Worm (Caenorhabditis elegans): ENCODE data around the gene citk-2.

DNA sequence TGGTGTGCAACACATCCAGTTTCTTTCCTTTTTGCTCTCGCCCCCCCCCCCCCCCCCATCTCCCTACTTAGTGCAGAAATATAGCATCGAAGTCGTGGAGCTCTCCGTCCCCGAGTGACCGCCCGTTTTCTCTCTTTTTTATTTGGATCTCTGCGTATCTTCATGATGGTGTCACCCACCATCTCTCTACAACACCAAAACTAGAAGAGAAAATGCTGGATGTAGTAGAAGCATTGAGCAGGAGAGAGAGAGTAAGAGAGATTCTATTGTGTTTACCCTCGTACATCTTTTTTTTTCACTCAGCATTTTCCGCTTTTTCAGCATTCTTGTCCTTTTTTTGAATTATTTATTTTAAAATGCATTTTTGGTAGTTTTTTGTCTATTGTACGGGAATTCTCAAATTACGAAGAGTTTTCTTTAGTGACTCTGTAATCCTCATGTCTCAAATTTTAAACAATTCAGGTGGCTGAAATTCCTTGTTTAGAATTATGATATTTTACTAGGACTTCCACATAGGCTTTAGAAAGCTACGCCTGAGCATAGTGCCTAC lies 43.1 kb downstream of the citk-2 start:
- TF ChIP-seq lsl-1 (GFP tag; optimal IDR thresholded peaks at IDR 0.05) (no peak), efl-1 (GFP tag; optimal IDR thresholded peaks at IDR 0.05) (no peak), unc-62 (GFP tag; optimal IDR thresholded peaks at IDR 0.05) (no peak), F57A8.1 (GFP tag; optimal IDR thresholded peaks at IDR 0.05) (no peak), Y53G8AR.9 (GFP tag; conservative IDR thresholded peaks at IDR 0.05) (no peak)

All from whole organism, young adult.